Fruit fly (Drosophila melanogaster): ENCODE measurements around the gene CG6712.

The CG6712 gene

DNA sequence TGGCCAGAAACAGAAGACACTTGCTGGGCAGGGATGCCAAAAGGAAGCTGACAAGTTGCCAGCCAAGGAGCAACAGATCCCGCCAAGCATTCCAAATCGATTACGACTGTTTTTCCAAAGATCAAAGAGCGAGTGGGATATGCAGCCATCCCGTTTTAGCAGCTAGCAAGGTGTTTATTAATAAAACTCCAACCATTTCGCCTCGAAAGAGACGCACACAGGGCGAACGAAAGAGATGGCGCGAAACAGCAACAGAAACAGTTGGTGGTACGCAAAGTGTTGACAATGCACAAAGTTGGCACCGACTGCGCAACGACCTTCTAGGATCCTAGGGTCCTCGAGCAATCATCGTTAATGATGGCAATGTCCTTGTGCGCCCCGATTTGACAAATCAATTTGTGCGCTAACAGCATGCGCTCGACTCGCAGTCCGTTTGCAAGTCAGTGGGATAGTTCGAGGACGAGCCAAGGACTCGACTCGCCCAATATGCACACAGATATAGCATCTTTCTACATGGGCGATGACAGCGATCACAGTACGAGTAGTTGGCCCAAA lies 16.4 kb downstream of the CG6712 start:
- TF ChIP-seq psq (optimal IDR thresholded peaks at IDR 0.05) (no peak), CG8478 (optimal IDR thresholded peaks at IDR 0.05) (no peak), pan (optimal IDR thresholded peaks at IDR 0.05) (no peak), Dll (optimal IDR thresholded peaks at IDR 0.05) (no peak), EcR (GFP tag; optimal IDR thresholded peaks at IDR 0.05) (no peak), usp (GFP tag; optimal IDR thresholded peaks at IDR 0.05) (no peak)

DNA sequence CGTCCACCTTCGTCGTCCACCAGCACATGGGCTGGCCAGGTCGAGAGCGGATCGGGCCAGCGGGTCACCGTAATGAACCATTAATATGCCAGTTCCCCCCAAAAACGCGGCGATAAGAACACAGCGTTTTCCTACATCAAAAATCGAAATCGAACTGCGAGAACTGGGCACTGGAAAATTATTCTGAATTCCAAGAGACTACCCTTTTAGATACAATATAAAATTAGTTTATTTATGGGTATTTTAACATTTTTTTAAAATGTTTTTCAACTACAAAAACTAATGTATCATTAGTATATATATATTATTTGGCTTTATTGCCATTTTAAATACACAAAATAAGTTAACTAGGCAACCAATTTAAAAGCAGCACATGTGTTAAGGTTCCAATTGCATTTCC lies 17.6 kb downstream of the CG6712 start:
- TF ChIP-seq Dll (optimal IDR thresholded peaks at IDR 0.05): no peak
- no peak for TF ChIP-seq psq (optimal IDR thresholded peaks at IDR 0.05)
- no peak for TF ChIP-seq pan (optimal IDR thresholded peaks at IDR 0.05)
- TF ChIP-seq usp (GFP tag; optimal IDR thresholded peaks at IDR 0.05): no peak
- TF ChIP-seq CG8478 (optimal IDR thresholded peaks at IDR 0.05): no peak
- no peak for TF ChIP-seq EcR (GFP tag; optimal IDR thresholded peaks at IDR 0.05)

DNA sequence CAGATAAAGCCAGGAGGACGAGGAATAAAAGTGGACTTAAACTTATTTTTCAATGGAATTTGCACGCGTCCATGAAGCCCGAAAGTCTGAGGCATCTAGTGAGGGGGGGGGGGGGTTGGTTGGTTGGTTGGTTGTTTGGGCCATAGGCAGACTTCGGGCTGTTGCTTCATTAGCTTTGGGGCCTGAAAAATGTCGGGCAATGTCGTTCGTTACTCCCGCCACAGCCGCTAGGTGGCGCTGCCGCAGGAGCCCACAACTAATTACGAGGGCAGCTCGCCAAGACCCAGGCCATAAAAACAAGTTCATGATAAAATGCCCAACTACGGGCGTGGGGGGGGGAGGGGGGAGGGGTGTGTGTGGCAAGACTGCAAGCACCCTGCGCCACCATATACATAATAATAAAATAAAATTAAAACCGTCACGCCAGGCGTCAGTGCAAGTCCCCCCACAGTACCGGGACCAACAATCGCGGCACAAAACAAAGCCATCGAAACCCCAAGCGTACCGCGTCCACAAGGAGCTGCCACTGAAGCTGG lies 18.1 kb downstream of the CG6712 start:
- no peak for TF ChIP-seq EcR (GFP tag; optimal IDR thresholded peaks at IDR 0.05)
- no peak for TF ChIP-seq usp (GFP tag; optimal IDR thresholded peaks at IDR 0.05)
- TF ChIP-seq psq (optimal IDR thresholded peaks at IDR 0.05): no peak
- TF ChIP-seq Dll (optimal IDR thresholded peaks at IDR 0.05): no peak
- no peak for TF ChIP-seq pan (optimal IDR thresholded peaks at IDR 0.05)
- no peak for TF ChIP-seq CG8478 (optimal IDR thresholded peaks at IDR 0.05)

DNA sequence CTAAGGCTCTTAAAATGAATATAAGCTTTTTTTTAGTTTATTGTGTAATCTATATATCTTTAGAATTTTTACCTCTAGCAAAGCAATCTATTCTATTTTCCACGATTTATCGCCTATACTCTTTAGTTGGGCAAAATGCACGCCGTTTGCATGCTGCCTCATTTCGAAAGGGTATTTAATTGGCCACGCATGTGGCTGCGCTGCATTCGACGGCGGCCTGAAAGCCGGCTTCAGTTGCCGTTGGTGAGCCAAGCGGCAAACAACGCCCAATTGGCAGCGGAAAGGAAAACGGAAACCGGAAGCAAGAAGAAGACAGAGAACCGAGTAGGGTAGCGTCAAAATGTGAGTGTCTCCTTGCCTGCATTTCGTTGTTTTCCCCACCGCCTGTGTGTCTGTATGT lies 20.5 kb downstream of the CG6712 start, which contains the start of gene CG14947:
CG14947 (plus strand) TSS at position 251 of the 400 bp plus-strand sequence.
- TF ChIP-seq CG8478 (optimal IDR thresholded peaks at IDR 0.05): no peak
- no peak for TF ChIP-seq usp (GFP tag; optimal IDR thresholded peaks at IDR 0.05)
- TF ChIP-seq Dll (optimal IDR thresholded peaks at IDR 0.05): no peak
- no peak for TF ChIP-seq EcR (GFP tag; optimal IDR thresholded peaks at IDR 0.05)

DNA sequence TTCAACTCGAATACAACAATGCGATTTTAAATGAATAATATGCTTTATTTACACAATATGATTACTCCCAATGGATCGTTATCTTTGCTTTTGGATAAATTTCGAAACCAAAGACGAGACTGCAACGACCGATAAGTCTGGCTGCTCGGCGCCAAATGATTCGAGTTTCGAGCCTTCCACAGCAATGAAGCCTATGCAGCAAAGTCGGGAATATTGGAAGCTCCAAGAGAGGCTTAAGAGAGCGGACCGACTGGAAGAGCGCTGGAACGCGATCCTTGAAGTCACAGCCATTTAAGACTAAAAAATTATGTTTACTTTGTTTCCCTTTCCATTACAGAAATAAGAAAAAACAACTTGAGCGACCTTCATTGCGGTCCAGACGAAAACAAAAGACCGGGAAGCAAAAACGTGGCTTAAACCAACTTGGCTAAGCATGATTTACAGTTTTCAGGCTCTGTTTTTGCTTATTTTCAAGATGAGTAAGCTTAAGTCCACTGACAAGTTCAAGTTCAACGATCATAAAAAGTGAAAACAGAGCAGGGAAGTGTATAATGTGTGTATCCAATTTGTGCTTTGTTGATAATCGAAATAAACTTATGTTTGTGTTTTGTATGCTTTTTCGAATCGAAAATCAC lies 29.6 kb downstream of the CG6712 start, which contains the start of gene firl:
firl (minus strand) TSS at position 159 of the 635 bp plus-strand sequence.
- TF ChIP-seq pan (optimal IDR thresholded peaks at IDR 0.05) (no peak), usp (GFP tag; optimal IDR thresholded peaks at IDR 0.05) (no peak), psq (optimal IDR thresholded peaks at IDR 0.05) (no peak), EcR (GFP tag; optimal IDR thresholded peaks at IDR 0.05) (no peak), CG8478 (optimal IDR thresholded peaks at IDR 0.05) (no peak), Dll (optimal IDR thresholded peaks at IDR 0.05) (no peak)

DNA sequence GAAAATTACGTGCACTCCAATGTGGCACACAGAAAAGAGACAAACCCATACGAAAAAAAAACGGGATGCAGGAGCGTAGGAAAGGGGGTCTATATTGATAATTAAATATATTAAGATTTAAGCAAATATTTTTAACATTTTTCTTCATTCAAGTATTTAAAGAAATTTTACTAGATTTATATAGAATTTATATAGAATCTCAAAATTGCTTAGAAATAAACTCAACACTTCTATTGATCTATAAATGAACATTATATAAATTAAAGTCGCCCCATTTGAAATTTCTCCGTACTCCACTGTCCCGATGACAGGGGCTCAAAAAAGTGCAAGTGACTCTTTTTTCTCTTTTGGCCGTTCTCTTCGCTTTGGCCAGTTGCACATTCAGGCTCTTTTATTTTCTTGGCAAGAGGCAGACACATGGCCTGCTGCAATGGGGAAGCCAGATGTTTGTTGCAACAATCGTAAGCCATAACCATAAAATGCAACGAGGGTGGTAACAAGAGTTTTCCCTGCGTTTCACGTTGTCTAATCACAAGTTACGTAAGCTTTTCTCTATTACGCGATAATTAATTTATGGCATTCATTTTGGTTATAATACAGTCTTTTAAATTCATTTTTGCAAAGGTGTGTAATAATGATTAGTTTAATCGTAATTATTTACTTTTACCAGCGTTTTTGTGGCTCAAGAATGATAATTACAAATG lies 30.5 kb downstream of the CG6712 start:
- no peak for TF ChIP-seq Dll (optimal IDR thresholded peaks at IDR 0.05)
- no peak for TF ChIP-seq pan (optimal IDR thresholded peaks at IDR 0.05)
- no peak for TF ChIP-seq usp (GFP tag; optimal IDR thresholded peaks at IDR 0.05)
- TF ChIP-seq psq (optimal IDR thresholded peaks at IDR 0.05): no peak
- no peak for TF ChIP-seq CG8478 (optimal IDR thresholded peaks at IDR 0.05)
- TF ChIP-seq EcR (GFP tag; optimal IDR thresholded peaks at IDR 0.05): no peak

DNA sequence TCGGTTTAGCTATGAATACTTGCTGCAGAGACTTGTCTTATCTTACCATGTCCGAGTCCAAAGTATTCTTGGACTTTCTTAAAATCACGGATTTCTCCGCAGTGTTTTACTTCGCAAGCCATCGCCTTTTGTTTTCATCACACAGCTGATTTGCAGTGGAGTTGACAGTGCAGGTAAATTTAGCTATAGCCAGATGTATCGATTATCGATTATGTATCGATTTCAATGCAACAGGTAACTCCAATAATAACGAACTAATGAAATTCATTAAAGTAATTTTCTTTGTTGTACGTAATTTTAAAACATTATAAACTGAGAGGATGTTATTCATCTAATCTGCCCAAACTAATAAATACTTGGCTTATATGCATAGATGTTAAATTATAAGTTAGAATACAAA lies 33.3 kb downstream of the CG6712 start, which contains the start of gene Rab3-GAP:
Rab3-GAP (minus strand) TSS at position 150 of the 400 bp plus-strand sequence.
- TF ChIP-seq psq (optimal IDR thresholded peaks at IDR 0.05) (no peak), Dll (optimal IDR thresholded peaks at IDR 0.05) (no peak), usp (GFP tag; optimal IDR thresholded peaks at IDR 0.05) (no peak), EcR (GFP tag; optimal IDR thresholded peaks at IDR 0.05) (no peak), pan (optimal IDR thresholded peaks at IDR 0.05) (no peak), CG8478 (optimal IDR thresholded peaks at IDR 0.05) (no peak)

DNA sequence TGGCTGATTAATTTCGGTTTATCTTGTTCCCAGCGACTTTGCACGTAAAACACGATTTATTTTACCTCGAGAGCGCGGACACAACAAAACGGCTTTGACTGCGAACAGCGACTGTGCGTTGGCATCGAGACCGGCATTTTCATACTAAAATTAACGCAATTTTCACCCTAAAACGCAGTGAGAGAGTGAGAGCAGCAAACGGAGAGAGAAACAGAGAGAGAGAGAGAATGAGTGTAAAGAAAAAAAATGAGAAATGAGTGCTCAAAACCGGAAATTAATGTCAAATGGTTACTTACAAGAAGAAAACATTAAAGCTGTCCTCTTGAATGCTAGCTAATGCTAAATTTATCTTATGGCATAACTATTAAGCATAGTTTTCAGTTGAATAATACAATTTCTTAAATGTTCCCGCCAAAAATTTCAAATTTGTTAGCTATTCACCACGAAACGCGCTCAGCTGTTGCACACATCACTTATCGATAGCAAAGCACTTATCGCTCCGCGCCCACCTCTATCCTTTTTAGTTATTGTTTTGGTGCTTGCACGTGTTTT lies 40.4 kb downstream of the CG6712 start, which contains the start of the genes JhI-21, RpL7-like and CG34164:
JhI-21 (minus strand) TSS at position 206 of the 552 bp plus-strand sequence.
RpL7-like (plus strand) TSS at position 490 of the 552 bp plus-strand sequence.
CG34164 (plus strand) TSS at position 512 of the 552 bp plus-strand sequence.
- TF ChIP-seq psq (optimal IDR thresholded peaks at IDR 0.05) (no peak), Dll (optimal IDR thresholded peaks at IDR 0.05) (no peak), pan (optimal IDR thresholded peaks at IDR 0.05) (no peak), CG8478 (optimal IDR thresholded peaks at IDR 0.05) (no peak), EcR (GFP tag; optimal IDR thresholded peaks at IDR 0.05) (no peak), usp (GFP tag; optimal IDR thresholded peaks at IDR 0.05) (no peak)

DNA sequence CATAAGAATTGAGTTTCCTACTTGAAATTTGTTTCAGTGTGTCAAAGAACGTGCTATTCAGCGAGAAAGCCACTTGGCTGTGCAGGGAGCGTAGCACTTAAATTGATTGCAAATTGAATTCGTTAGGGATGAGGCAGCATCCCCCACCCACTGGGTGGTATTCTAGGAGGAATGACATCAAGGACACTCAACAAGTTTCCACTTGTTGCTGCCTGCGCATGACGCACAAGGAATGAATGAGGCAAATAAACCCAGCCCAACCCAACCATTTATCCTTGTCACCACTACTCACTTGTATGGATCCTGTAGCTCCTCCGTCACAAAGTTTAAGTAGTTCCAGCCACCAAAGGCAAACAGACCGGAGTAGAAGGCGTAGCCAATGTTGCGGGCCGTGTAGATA lies 42.9 kb downstream of the CG6712 start:
- TF ChIP-seq EcR (GFP tag; optimal IDR thresholded peaks at IDR 0.05) (no peak), usp (GFP tag; optimal IDR thresholded peaks at IDR 0.05) (no peak), psq (optimal IDR thresholded peaks at IDR 0.05) (no peak), pan (optimal IDR thresholded peaks at IDR 0.05) (no peak), Dll (optimal IDR thresholded peaks at IDR 0.05) (no peak), CG8478 (optimal IDR thresholded peaks at IDR 0.05) (no peak)

DNA sequence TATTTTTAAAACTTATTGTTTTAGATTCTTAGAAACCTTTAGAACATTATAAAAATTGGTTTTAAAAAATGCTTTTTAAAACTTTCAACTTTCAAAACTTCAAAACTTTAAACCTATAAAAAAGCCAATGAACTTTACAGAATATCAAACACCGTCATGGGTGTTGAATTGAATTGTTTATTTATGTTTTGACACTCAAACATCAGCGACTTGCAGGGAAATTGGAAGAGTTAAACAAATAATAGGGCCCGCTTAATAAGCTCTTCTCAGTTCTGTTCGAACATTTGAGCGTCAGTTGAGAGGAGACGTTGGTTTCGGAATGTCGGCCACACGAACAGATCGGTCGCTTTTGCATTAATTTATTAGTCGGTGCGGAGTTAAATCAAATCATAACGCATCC lies 47.2 kb downstream of the CG6712 start, which contains the start of gene PLCXD:
PLCXD (plus strand) TSS at position 286 of the 400 bp plus-strand sequence.
- TF ChIP-seq psq (optimal IDR thresholded peaks at IDR 0.05): no peak
- no peak for TF ChIP-seq Dll (optimal IDR thresholded peaks at IDR 0.05)
- TF ChIP-seq CG8478 (optimal IDR thresholded peaks at IDR 0.05): no peak
- TF ChIP-seq usp (GFP tag; optimal IDR thresholded peaks at IDR 0.05): no peak
- no peak for TF ChIP-seq EcR (GFP tag; optimal IDR thresholded peaks at IDR 0.05)
- TF ChIP-seq pan (optimal IDR thresholded peaks at IDR 0.05): no peak

DNA sequence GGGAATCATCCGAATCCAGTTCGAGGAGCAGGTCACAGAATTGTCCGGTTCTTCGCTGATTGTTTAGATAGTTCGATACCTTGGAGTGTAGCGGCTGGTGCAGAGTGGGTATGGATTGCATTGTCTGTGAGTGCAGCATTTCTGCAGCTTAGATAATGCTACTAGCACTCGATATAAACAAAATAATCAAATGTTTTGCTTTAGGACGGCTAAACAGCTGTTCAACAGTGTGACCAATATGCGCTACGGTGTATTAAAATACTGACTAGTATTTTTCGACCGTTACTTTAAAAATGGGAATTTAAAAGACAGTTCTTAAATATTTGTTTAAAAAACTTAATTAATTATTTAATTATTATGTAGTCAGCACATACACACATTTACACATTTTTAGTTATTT lies 47.6 kb downstream of the CG6712 start, which contains the start of gene Plzf:
Plzf (minus strand) TSS at position 196 of the 400 bp plus-strand sequence.
- TF ChIP-seq psq (optimal IDR thresholded peaks at IDR 0.05) (no peak), pan (optimal IDR thresholded peaks at IDR 0.05) (no peak), usp (GFP tag; optimal IDR thresholded peaks at IDR 0.05) (no peak), EcR (GFP tag; optimal IDR thresholded peaks at IDR 0.05) (no peak), Dll (optimal IDR thresholded peaks at IDR 0.05) (no peak), CG8478 (optimal IDR thresholded peaks at IDR 0.05) (no peak)

All from whole organism.